Fruit fly (Drosophila melanogaster) whole organism, embryonic: ENCODE results near the gene wek.

Source experiments
- ATbp ChIP-seq: fragments of 200-800 bp; sonication (Bioruptor generic); optimal IDR thresholded peaks from 2 replicates; lab custom pipeline; 2017; ENCODE audit warnings: missing biosample characterization, mild to moderate bottlenecking, missing genetic modification characterization, missing genetic modification reagents
- B-H2 ChIP-seq: fragments of 200-800 bp; sonication (Bioruptor generic); optimal IDR thresholded peaks from 2 replicates; lab custom pipeline; 2018; ENCODE audit warnings: missing biosample characterization, mild to moderate bottlenecking, missing genetic modification characterization
- Bteb2 ChIP-seq: fragments of 200-800 bp; sonication (Bioruptor generic); optimal IDR thresholded peaks from 2 replicates; lab custom pipeline; 2016; ENCODE audit warnings: missing biosample characterization, missing genetic modification characterization
- CG12744 ChIP-seq: fragments of 200-800 bp; sonication (Bioruptor generic); optimal IDR thresholded peaks from 2 replicates; lab custom pipeline; 2016; ENCODE audit warnings: missing biosample characterization, missing genetic modification characterization
- CG13296 ChIP-seq: fragments of 200-800 bp; sonication (Bioruptor generic); optimal IDR thresholded peaks from 3 replicates; lab custom pipeline; 2018; ENCODE audit warnings: missing biosample characterization, mild to moderate bottlenecking, missing genetic modification characterization
- CG13424 ChIP-seq: fragments of 200-800 bp; sonication (Bioruptor generic); optimal IDR thresholded peaks from 2 replicates; lab custom pipeline; 2019; ENCODE audit warnings: missing biosample characterization, mild to moderate bottlenecking, missing genetic modification characterization, moderate library complexity
- CG13894 ChIP-seq: fragments of 200-800 bp; sonication (Bioruptor generic); optimal IDR thresholded peaks from 3 replicates; lab custom pipeline; 2018; ENCODE audit warnings: missing biosample characterization, mild to moderate bottlenecking, missing genetic modification characterization, moderate library complexity
- CG16863 ChIP-seq: fragments of 200-800 bp; sonication (Bioruptor generic); optimal IDR thresholded peaks from 3 replicates; lab custom pipeline; 2016; ENCODE audit warnings: missing biosample characterization, missing genetic modification characterization
- CG17328 ChIP-seq: fragments of 200-800 bp; sonication (Bioruptor generic); IDR thresholded peaks from 2 replicates; pipeline ENCODE4 v1.3.6; 2022; ENCODE audit warnings: missing biosample characterization, missing genetic modification characterization
- CG17385 ChIP-seq: fragments of 200-800 bp; sonication (Bioruptor generic); optimal IDR thresholded peaks from 3 replicates; lab custom pipeline; 2018; ENCODE audit warnings: missing biosample characterization, mild to moderate bottlenecking, missing genetic modification characterization
- CG1792 ChIP-seq: fragments of 200-800 bp; sonication (Bioruptor generic); optimal IDR thresholded peaks from 2 replicates; lab custom pipeline; 2016; ENCODE audit warnings: missing biosample characterization, missing genetic modification characterization
- CG2875 ChIP-seq: fragments of 200-800 bp; sonication (Bioruptor generic); optimal IDR thresholded peaks from 2 replicates; lab custom pipeline; 2017; ENCODE audit warnings: missing biosample characterization, mild to moderate bottlenecking, missing genetic modification characterization, missing genetic modification reagents
- CG3726 ChIP-seq: fragments of 200-800 bp; sonication (Bioruptor generic); IDR thresholded peaks from 3 replicates; pipeline ENCODE4, ENCODE4 v1.3.6; 2022; ENCODE audit warnings: missing biosample characterization, missing genetic modification characterization
- CG4854 ChIP-seq: fragments of 200-800 bp; sonication (Bioruptor generic); optimal IDR thresholded peaks from 2 replicates; lab custom pipeline; 2016; ENCODE audit warnings: missing biosample characterization, missing genetic modification characterization, inconsistent platforms
- CG6254 ChIP-seq: fragments of 200-800 bp; sonication (Bioruptor generic); optimal IDR thresholded peaks from 3 replicates; lab custom pipeline; 2017; ENCODE audit warnings: mild to moderate bottlenecking, missing biosample characterization, missing genetic modification reagents, missing genetic modification characterization
- CG7786 ChIP-seq: fragments of 200-800 bp; sonication (Bioruptor generic); optimal IDR thresholded peaks from 2 replicates; lab custom pipeline; 2016; ENCODE audit warnings: missing biosample characterization, missing genetic modification characterization
- CG7963 ChIP-seq: fragments of 200-800 bp; sonication (Bioruptor generic); IDR thresholded peaks from 3 replicates; pipeline ENCODE4 v1.3.6; 2022; ENCODE audit warnings: missing biosample characterization, missing genetic modification characterization; ENCODE audit not compliant: partially characterized antibody
- CG9215 ChIP-seq: fragments of 200-800 bp; sonication (Bioruptor generic); IDR thresholded peaks from 2 replicates; pipeline ENCODE4 v1.3.6; 2022; ENCODE audit warnings: missing biosample characterization, missing genetic modification characterization
- CG9609 ChIP-seq: fragments of 200-800 bp; sonication (Bioruptor generic); optimal IDR thresholded peaks from 3 replicates; lab custom pipeline; 2016; ENCODE audit warnings: missing biosample characterization, missing genetic modification characterization
- CG9727 ChIP-seq: fragments of 200-800 bp; sonication (Bioruptor generic); optimal IDR thresholded peaks from 3 replicates; lab custom pipeline; 2017; ENCODE audit warnings: missing biosample characterization, mild to moderate bottlenecking, missing genetic modification characterization
- CrebB ChIP-seq: fragments of 200-800 bp; sonication (Bioruptor generic); optimal IDR thresholded peaks from 3 replicates; lab custom pipeline; 2018; ENCODE audit warnings: missing biosample characterization, mild to moderate bottlenecking, missing genetic modification characterization
- D ChIP-seq, 2 experiments: fragments of 200-800 bp in 1 of 2; fragments of >200 bp in 1 of 2; sonication (Bioruptor generic) in 1 of 2; optimal IDR thresholded peaks; 2 replicates in 1 of 2; 3 replicates in 1 of 2; lab custom pipeline; 2017; ENCODE audit warnings: mild to moderate bottlenecking in 1 of 2, missing biosample characterization in 1 of 2, missing genetic modification characterization in 1 of 2, missing genetic modification reagents in 1 of 2
- Deaf1 ChIP-seq: fragments of 200-800 bp; optimal IDR thresholded peaks from 3 replicates; lab custom pipeline; 2019; ENCODE audit warnings: missing biosample characterization, mild to moderate bottlenecking, missing genetic modification characterization, moderate library complexity
- Ets65A ChIP-seq: fragments of 200-800 bp; sonication (Bioruptor generic); peaks from one replicate; lab custom pipeline; 2016; ENCODE audit warnings: missing biosample characterization, missing genetic modification characterization
- Fer2 ChIP-seq: fragments of 200-800 bp; sonication (Bioruptor generic); optimal IDR thresholded peaks from 2 replicates; lab custom pipeline; 2018; ENCODE audit warnings: missing biosample characterization, mild to moderate bottlenecking, missing genetic modification characterization, moderate library complexity
- H2.0 ChIP-seq: fragments of 200-800 bp; sonication (Bioruptor generic); IDR thresholded peaks from 2 replicates; pipeline ENCODE4 v1.3.6; 2022; ENCODE audit warnings: missing biosample characterization, missing genetic modification characterization
- Meics ChIP-seq: fragments of 200-800 bp; sonication (Bioruptor generic); optimal IDR thresholded peaks from 2 replicates; lab custom pipeline; 2017; ENCODE audit warnings: missing biosample characterization, mild to moderate bottlenecking, missing genetic modification characterization
- NK7.1 ChIP-seq: fragments of 200-800 bp; sonication (Bioruptor generic); optimal IDR thresholded peaks from 3 replicates; lab custom pipeline; 2016; ENCODE audit warnings: missing biosample characterization, missing genetic modification characterization
- Neu2 ChIP-seq: fragments of 200-800 bp; sonication (Bioruptor generic); optimal IDR thresholded peaks from 3 replicates; lab custom pipeline; 2016; ENCODE audit warnings: missing biosample characterization, missing genetic modification characterization, borderline replicate concordance
- Oaz ChIP-seq: fragments of 200-800 bp; sonication (Bioruptor generic); IDR thresholded peaks from 2 replicates; pipeline ENCODE4 v1.3.6; 2022; ENCODE audit warnings: missing biosample characterization, missing genetic modification characterization
- Ptx1 ChIP-seq: fragments of 200-800 bp; sonication (Bioruptor generic); IDR thresholded peaks from 2 replicates; pipeline ENCODE4 v1.3.6; 2022; ENCODE audit warnings: missing biosample characterization, missing genetic modification characterization
- Rfx ChIP-seq: fragments of 200-800 bp; sonication (Bioruptor generic); IDR thresholded peaks from 2 replicates; pipeline ENCODE4 v1.3.6; 2022; ENCODE audit warnings: missing biosample characterization, missing genetic modification characterization
- Xbp1 ChIP-seq: fragments of 200-800 bp; sonication (Bioruptor generic); optimal IDR thresholded peaks from 3 replicates; lab custom pipeline; 2016; ENCODE audit warnings: missing biosample characterization, mild to moderate bottlenecking, missing genetic modification characterization
- YL-1 ChIP-seq: fragments of 200-800 bp; sonication (Bioruptor generic); optimal IDR thresholded peaks from 3 replicates; lab custom pipeline; 2017; ENCODE audit warnings: missing biosample characterization, mild to moderate bottlenecking, missing genetic modification characterization
- bab2 ChIP-seq: fragments of 200-800 bp; sonication (Bioruptor generic); optimal IDR thresholded peaks from 2 replicates; lab custom pipeline; 2016; ENCODE audit warnings: missing biosample characterization, missing genetic modification characterization
- bsh ChIP-seq, 2 experiments: fragments of 200-800 bp; sonication (Bioruptor generic); optimal IDR thresholded peaks; 2 replicates each; lab custom pipeline; 2017 to 2018; ENCODE audit warnings: mild to moderate bottlenecking in 2 of 2, missing biosample characterization in 2 of 2, missing genetic modification characterization in 2 of 2, moderate library complexity in 1 of 2
- cato ChIP-seq: fragments of 200-800 bp; sonication (Bioruptor generic); optimal IDR thresholded peaks from 2 replicates; lab custom pipeline; 2016; ENCODE audit warnings: missing biosample characterization, missing genetic modification characterization, borderline replicate concordance
- cg ChIP-seq: fragments of 200-800 bp; sonication (Bioruptor generic); optimal IDR thresholded peaks from 3 replicates; lab custom pipeline; 2019; ENCODE audit warnings: missing biosample characterization, mild to moderate bottlenecking, missing genetic modification characterization, moderate library complexity
- corto ChIP-seq: fragments of 200-800 bp; sonication (Bioruptor generic); optimal IDR thresholded peaks from 2 replicates; lab custom pipeline; 2016; ENCODE audit warnings: missing biosample characterization, mild to moderate bottlenecking, missing genetic modification characterization, moderate library complexity
- ems ChIP-seq: fragments of 200-800 bp; sonication (Bioruptor generic); optimal IDR thresholded peaks from 3 replicates; lab custom pipeline; 2016; ENCODE audit warnings: missing biosample characterization, missing genetic modification characterization
- eve ChIP-seq, 2 experiments: fragments of >200 bp; optimal IDR thresholded peaks; 2 replicates each; lab custom pipeline; 2017; ENCODE audit warnings: missing biosample characterization in 2 of 2, missing genetic modification characterization in 2 of 2
- eyg ChIP-seq: fragments of 200-800 bp; sonication (Bioruptor generic); optimal IDR thresholded peaks from 3 replicates; lab custom pipeline; 2016; ENCODE audit warnings: missing biosample characterization, missing genetic modification characterization
- lilli ChIP-seq: fragments of 200-800 bp; sonication (Bioruptor generic); optimal IDR thresholded peaks from 3 replicates; lab custom pipeline; 2016; ENCODE audit warnings: missing biosample characterization, missing genetic modification characterization
- pita ChIP-seq: fragments of 200-800 bp; sonication (Bioruptor generic); optimal IDR thresholded peaks from 2 replicates; lab custom pipeline; 2017; ENCODE audit warnings: missing biosample characterization, mild to moderate bottlenecking, missing genetic modification characterization
- repo ChIP-seq: fragments of 200-800 bp; sonication (Bioruptor generic); optimal IDR thresholded peaks from 2 replicates; lab custom pipeline; 2016; ENCODE audit warnings: missing biosample characterization, missing genetic modification characterization
- row ChIP-seq: fragments of 200-800 bp; sonication (Bioruptor generic); IDR thresholded peaks from 3 replicates; pipeline ENCODE4 v1.3.6; 2022; ENCODE audit warnings: missing biosample characterization, missing genetic modification characterization
- run ChIP-seq: fragments of 200-800 bp; sonication (Bioruptor generic); optimal IDR thresholded peaks from 3 replicates; lab custom pipeline; 2018; ENCODE audit warnings: missing biosample characterization, mild to moderate bottlenecking, missing genetic modification characterization
- tna ChIP-seq: fragments of 200-800 bp; sonication (Bioruptor generic); IDR thresholded peaks from 2 replicates; pipeline ENCODE4 v1.3.6; 2022; ENCODE audit warnings: missing biosample characterization, missing genetic modification characterization; ENCODE audit not compliant: partially characterized antibody
- ttk ChIP-seq: fragments of 200-800 bp; sonication (Bioruptor generic); IDR thresholded peaks from 2 replicates; pipeline ENCODE4 v2.1.2; 2022; ENCODE audit warnings: missing biosample characterization, missing genetic modification characterization

wek gene

dm6 chr2L:15746600-15747393, 21.4 kb downstream of the wek start (continued):
- TF ChIP-seq lilli (GFP tag; lab: Kevin White, UChicago) (peak; percentile 58), pita (no peak), cato (peak; percentile 81), CG16863 (GFP tag; lab: Kevin White, UChicago) (peak; percentile 43), CG4854 (GFP tag; lab: Kevin White, UChicago) (no peak), CG13424 (tag; lab: Kevin White, UChicago) (peak; percentile 97), tna (GFP tag; lab: Robert Waterston, UW) (no peak), CG9727 (GFP tag; lab: Kevin White, UChicago) (peak; percentile 97), bab2 (peak; percentile 22), CG13296 (peak; percentile 92), repo (no peak), CG3726 (peak; percentile 65; the same call in 1 of the 3 replicates), Rfx (GFP tag; lab: Robert Waterston, UW) (peak; percentile 78), eyg (no peak), CG1792 (no peak), Fer2 (tag; lab: Kevin White, UChicago) (peak; percentile 81), CG9609 (GFP tag; lab: Kevin White, UChicago) (no peak), Neu2 (GFP tag; lab: Kevin White, UChicago) (no peak), CG7963 (GFP tag; lab: Robert Waterston, UW) (no peak), row (peak; percentile 89), H2.0 (GFP tag; lab: Robert Waterston, UW) (peak; percentile 78), ems (GFP tag; lab: Kevin White, UChicago) (no peak), D (optimal IDR thresholded peaks at IDR 0.05; lab: Kevin White, UChicago) (no peak), D (GFP tag; optimal IDR thresholded peaks at IDR 0.05; lab: Kevin White, UChicago) (peak; percentile 93), CrebB (tag; lab: Kevin White, UChicago) (peak; percentile 42), ATbp (peak; percentile 75), Ptx1 (GFP tag; lab: Robert Waterston, UW) (peak; percentile 87), B-H2 (GFP tag; lab: Kevin White, UChicago) (peak; percentile 84), Oaz (peak; percentile 45; the same call in 1 of the 2 replicates), CG9215 (GFP tag; lab: Robert Waterston, UW) (peak; percentile 79), CG7786 (GFP tag; lab: Kevin White, UChicago) (no peak), cg (GFP tag; lab: Kevin White, UChicago) (no peak), Deaf1 (peak; percentile 74), eve (GFP tag; optimal IDR thresholded peaks at IDR 0.05; lab: Kevin White, UChicago) (no peak), Meics (GFP tag; lab: Kevin White, UChicago) (peak; percentile 94), Xbp1 (peak; percentile 87), CG2875 (GFP tag; lab: Kevin White, UChicago) (peak; percentile 86), NK7.1 (GFP tag; lab: Kevin White, UChicago) (no peak), Ets65A (GFP tag; lab: Kevin White, UChicago) (peak; percentile 95), run (peak; percentile 84), CG17385 (GFP tag; lab: Kevin White, UChicago) (peak; percentile 90), corto (GFP tag; lab: Kevin White, UChicago) (no peak), CG12744 (GFP tag; lab: Kevin White, UChicago) (no peak), ttk (GFP tag; lab: Robert Waterston, UW) (peak; percentile 77), CG6254 (GFP tag; lab: Kevin White, UChicago) (peak; percentile 76), bsh (GFP tag; optimal IDR thresholded peaks at IDR 0.05; lab: Kevin White, UChicago) (peak; percentile 35 to 89), CG13894 (tag; lab: Kevin White, UChicago) (peak; percentile 76), Bteb2 (peak; percentile 5), YL-1 (GFP tag; lab: Kevin White, UChicago) (peak; percentile 68), CG17328 (GFP tag; lab: Robert Waterston, UW) (peak; percentile 74)
